Worm (Caenorhabditis elegans): ENCODE results near the gene B0228.1.

DNA sequence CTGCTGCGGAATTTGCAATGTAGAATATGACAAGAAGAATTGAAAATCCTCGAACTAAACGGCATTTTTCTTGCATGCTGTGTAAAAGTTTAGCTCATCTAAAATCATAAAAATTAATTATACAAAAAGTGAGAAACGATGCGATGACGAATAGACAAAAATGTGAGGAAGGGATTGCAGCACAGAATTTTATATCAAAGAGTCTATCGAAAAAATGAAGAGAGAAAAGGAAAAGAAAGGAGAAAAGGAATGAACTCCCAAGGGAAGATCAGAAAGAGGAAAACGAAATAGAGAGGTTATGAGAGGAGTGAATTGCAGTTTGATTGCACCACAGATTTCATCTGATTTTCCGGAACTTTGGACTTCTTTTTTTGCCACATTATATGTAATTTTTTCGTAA is 39.1 kb downstream of the B0228.1 start, which contains the start of gene glr-4:
- TF ChIP-seq egl-27 (tag; optimal IDR thresholded peaks at IDR 0.05) (no peak), aha-1 (tag; optimal IDR thresholded peaks at IDR 0.05) (no peak), nhr-90 (tag; optimal IDR thresholded peaks at IDR 0.05; ENCODE audit: poor library complexity) (no peak), unc-30 (tag; optimal IDR thresholded peaks at IDR 0.05) (no peak), mdl-1 (tag; optimal IDR thresholded peaks at IDR 0.05) (no peak), blmp-1 (tag; optimal IDR thresholded peaks at IDR 0.05) (no peak), F16B12.6 (tag; optimal IDR thresholded peaks at IDR 0.05) (no peak), ama-1 (optimal IDR thresholded peaks at IDR 0.05) (no peak), unc-62 (GFP tag; optimal IDR thresholded peaks at IDR 0.05) (no peak), nhr-237 (tag; optimal IDR thresholded peaks at IDR 0.05) (no peak), nhr-76 (tag; optimal IDR thresholded peaks at IDR 0.05) (no peak)
